Fruit fly (Drosophila melanogaster): ENCODE data around the gene CG14298.

Gene CG14298

dm6 chr3R:18902858-18903257, 27.5 kb downstream of the CG14298 start, which contains the start of gene CG34284 (continued):
- TF ChIP-seq PHDP (tag; optimal IDR thresholded peaks at IDR 0.05) (peak; percentile 36), C15 (GFP tag; IDR thresholded peaks at IDR 0.05) (no peak), CG12236 (GFP tag; optimal IDR thresholded peaks at IDR 0.05) (no peak), tx (GFP tag; optimal IDR thresholded peaks at IDR 0.05) (no peak), CG2678 (tag; optimal IDR thresholded peaks at IDR 0.05) (peak; percentile 37), CG12942 (GFP tag; optimal IDR thresholded peaks at IDR 0.05) (no peak), CG18764 (GFP tag; optimal IDR thresholded peaks at IDR 0.05) (no peak), Max (GFP tag; optimal IDR thresholded peaks at IDR 0.05) (no peak), ATbp (GFP tag; optimal IDR thresholded peaks at IDR 0.05) (peak; percentile 2), CG11456 (GFP tag; IDR thresholded peaks at IDR 0.05) (no peak), Dip2 (GFP tag; IDR thresholded peaks at IDR 0.05) (no peak), CG8388 (GFP tag; optimal IDR thresholded peaks at IDR 0.05) (no peak), Med (GFP tag) (peak; percentile 27)

- no peak for TF ChIP-seq pho (GFP tag; optimal IDR thresholded peaks at IDR 0.05)
- no peak for TF ChIP-seq hkb (optimal IDR thresholded peaks at IDR 0.05)
- no peak for TF ChIP-seq hkb (GFP tag; IDR thresholded peaks at IDR 0.05)
- TF ChIP-seq CG15479 (GFP tag; optimal IDR thresholded peaks at IDR 0.05): peak; percentile 20
Measured at dm6 chr3R:18905555-18905920, 30.2 kb downstream of the CG14298 start, which contains the start of gene CG14292. Gene CG14292 (minus strand): TSS chr3R:18905655.

DNA sequence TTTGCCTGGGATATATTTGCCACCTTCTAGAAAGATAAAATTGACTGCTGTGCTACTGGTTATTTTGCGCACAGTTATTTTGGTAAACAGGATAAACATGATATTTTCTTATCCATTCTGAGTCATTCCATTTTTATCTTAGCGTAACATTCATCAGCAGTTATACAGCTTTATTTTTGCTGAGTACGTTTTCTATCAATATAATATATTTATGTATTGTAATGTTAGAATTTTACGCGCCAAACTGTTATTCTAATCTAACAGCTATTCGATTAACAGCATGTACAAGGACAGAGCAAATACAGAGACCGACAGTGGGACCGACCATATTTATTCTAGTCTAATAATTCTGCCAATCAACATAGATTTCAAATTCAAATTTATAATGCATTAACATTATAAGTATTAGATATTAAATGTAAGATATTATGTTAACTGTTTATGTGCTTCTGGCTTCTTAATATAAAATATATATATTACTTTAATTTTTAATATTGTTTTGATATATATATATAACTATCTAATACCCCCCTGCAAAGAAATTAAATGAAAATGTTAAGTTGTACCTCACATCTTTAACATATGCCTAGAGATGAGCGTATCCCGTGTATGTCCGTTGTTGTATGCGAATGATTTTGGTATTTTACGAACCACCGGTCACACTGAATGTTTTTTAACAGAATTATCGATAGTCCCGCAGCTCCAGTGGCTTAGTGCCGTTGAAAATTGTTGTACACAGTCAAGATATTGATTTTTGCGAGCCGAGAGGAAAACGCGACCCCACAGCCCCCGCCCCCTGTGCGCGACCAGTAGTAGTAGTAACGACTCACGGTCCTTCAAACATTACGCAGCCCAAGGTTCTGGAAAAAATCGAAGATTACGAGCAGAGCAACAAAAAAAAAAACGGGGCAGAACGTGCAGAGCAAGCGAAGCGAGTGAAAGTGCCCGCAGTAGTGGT, 30.9 kb downstream of the CG14298 start, which contains the start of gene EndoA:
EndoA (plus strand) TSS at position 689 of the 958 bp plus-strand sequence.
- TF ChIP-seq CG4282 (GFP tag; optimal IDR thresholded peaks at IDR 0.05) (no peak), CG2116 (GFP tag; optimal IDR thresholded peaks at IDR 0.05) (peak; percentile 65), CG2129 (GFP tag; IDR thresholded peaks at IDR 0.05; ENCODE audit: partially characterized antibody) (peak; percentile 21; the same call in 1 of the 2 replicates), Vsx1 (GFP tag; optimal IDR thresholded peaks at IDR 0.05) (no peak), phol (tag; optimal IDR thresholded peaks at IDR 0.05) (peak; percentile 59), dmrt99B (tag; optimal IDR thresholded peaks at IDR 0.05) (peak; percentile 52), Adf1 (GFP tag; IDR thresholded peaks at IDR 0.05) (peak; percentile 54), CG10147 (GFP tag; optimal IDR thresholded peaks at IDR 0.05) (peak; percentile 33), sug (tag; optimal IDR thresholded peaks at IDR 0.05) (peak; percentile 94), CG14667 (GFP tag; IDR thresholded peaks at IDR 0.05) (peak; percentile 10; the same call in 1 of the 2 replicates), Bgb (GFP tag; IDR thresholded peaks at IDR 0.05; ENCODE audit: partially characterized antibody) (peak; percentile 86), Six4 (GFP tag; optimal IDR thresholded peaks at IDR 0.05) (peak; percentile 54), CG2678 (tag; optimal IDR thresholded peaks at IDR 0.05) (peak; percentile 75), BEAF-32 (GFP tag; optimal IDR thresholded peaks at IDR 0.05) (peak; percentile 87), CG32772 (GFP tag; IDR thresholded peaks at IDR 0.05) (0 out of 2 replicates have a peak, but pooled peaks have one; percentile 13), Stat92E (GFP tag; optimal IDR thresholded peaks at IDR 0.05) (peak in 1 of 3 experiments; percentile 15), CG1792 (GFP tag; optimal IDR thresholded peaks at IDR 0.05) (no peak), CG14050 (GFP tag; IDR thresholded peaks at IDR 0.05) (0 out of 3 replicates have a peak, but pooled peaks have one; percentile 27), CG10979 (tag; optimal IDR thresholded peaks at IDR 0.05) (peak; percentile 28), CG2875 (GFP tag; optimal IDR thresholded peaks at IDR 0.05) (peak; percentile 18), CG4424 (GFP tag; optimal IDR thresholded peaks at IDR 0.05) (peak; percentile 2), CG1233 (GFP tag; optimal IDR thresholded peaks at IDR 0.05) (peak; percentile 31), CG16863 (GFP tag; optimal IDR thresholded peaks at IDR 0.05) (no peak), CG7987 (GFP tag; optimal IDR thresholded peaks at IDR 0.05) (peak; percentile 13), Rfx (GFP tag; IDR thresholded peaks at IDR 0.05) (peak; percentile 35), Dbx (GFP tag; IDR thresholded peaks at IDR 0.05) (0 out of 3 replicates have a peak, but pooled peaks have one; percentile 52), oc (tag; optimal IDR thresholded peaks at IDR 0.05) (peak; percentile 40), gsb-n (tag; optimal IDR thresholded peaks at IDR 0.05) (peak; percentile 65), CG1602 (GFP tag; optimal IDR thresholded peaks at IDR 0.05) (peak; percentile 2)
